Worm (Caenorhabditis elegans): ENCODE data around the gene T22F3.10.
A peak's percentile ranks its signal among the peaks of the same experiment; 100 is the strongest.

Gene T22F3.10

DNA sequence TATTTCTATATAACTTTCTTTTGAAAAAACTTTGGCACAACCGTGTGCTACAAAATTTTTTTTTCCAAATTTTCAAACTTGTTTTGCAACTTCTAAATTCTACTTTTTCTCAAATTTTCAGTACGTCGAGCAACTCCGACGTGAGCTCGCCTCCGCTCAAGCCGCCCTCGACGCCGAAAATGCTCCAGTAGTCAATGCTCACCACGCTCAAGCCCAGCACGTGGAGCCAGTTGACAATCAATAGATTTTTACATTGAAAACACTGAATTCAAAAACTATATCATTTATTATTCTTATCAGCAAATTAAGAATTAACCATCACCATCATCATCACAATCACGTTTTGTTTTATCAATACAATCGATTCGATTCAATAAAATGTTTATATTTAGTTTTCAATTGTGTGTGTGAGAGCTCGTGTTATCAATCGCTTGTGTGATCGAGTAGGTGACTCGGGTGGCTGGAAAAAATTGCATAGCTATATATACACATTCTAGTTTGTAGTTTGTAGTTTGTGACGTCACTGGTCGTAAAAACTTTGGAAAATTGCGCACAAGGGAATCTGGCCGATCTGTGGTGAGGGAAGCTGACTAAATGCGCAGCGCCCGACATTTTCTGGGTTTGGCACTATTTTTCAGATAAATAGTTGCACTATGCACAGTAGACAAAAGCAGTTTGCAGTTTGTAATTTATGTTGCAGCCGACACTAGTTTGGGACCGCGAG is 22.9 kb upstream of the T22F3.10 start:
- no peak for TF ChIP-seq ces-1 (GFP tag; optimal IDR thresholded peaks at IDR 0.05)
- TF ChIP-seq nhr-10 (tag; optimal IDR thresholded peaks at IDR 0.05), result no peak
- TF ChIP-seq sdz-12 (GFP tag; optimal IDR thresholded peaks at IDR 0.05), result no peak
- TF ChIP-seq unc-130 (GFP tag; optimal IDR thresholded peaks at IDR 0.05), result no peak
- TF ChIP-seq ZK546.5 (tag; optimal IDR thresholded peaks at IDR 0.05), result no peak
- no peak for TF ChIP-seq zag-1 (tag; optimal IDR thresholded peaks at IDR 0.05)
- peak; percentile 73 for TF ChIP-seq T26A8.4 (GFP tag; IDR thresholded peaks at IDR 0.05)
- TF ChIP-seq egl-43 (GFP tag; IDR thresholded peaks at IDR 0.05), result no peak
- TF ChIP-seq lir-3 (tag; optimal IDR thresholded peaks at IDR 0.05), result no peak
- no peak for TF ChIP-seq R02D3.7 (tag; optimal IDR thresholded peaks at IDR 0.05)
- no peak for TF ChIP-seq unc-39 (tag; optimal IDR thresholded peaks at IDR 0.05)
- no peak for TF ChIP-seq madf-5 (GFP tag; IDR thresholded peaks at IDR 0.05)
- no peak for TF ChIP-seq aly-2 (tag; optimal IDR thresholded peaks at IDR 0.05)
- TF ChIP-seq ctbp-1 (GFP tag; IDR thresholded peaks at IDR 0.05), result no peak
- peak; percentile 70 for TF ChIP-seq mep-1 (tag; optimal IDR thresholded peaks at IDR 0.05)
- peak; percentile 97 for TF ChIP-seq dve-1 (tag; optimal IDR thresholded peaks at IDR 0.05; ENCODE audit: insufficient read depth)
- peak; percentile 54 for TF ChIP-seq T20F7.1 (GFP tag; optimal IDR thresholded peaks at IDR 0.05)
- no peak for TF ChIP-seq F37D6.2 (tag; optimal IDR thresholded peaks at IDR 0.05)
- no peak for TF ChIP-seq vab-7 (GFP tag; IDR thresholded peaks at IDR 0.05)
- TF ChIP-seq rbr-2 (tag; optimal IDR thresholded peaks at IDR 0.05), result no peak
- TF ChIP-seq lin-13 (GFP tag; optimal IDR thresholded peaks at IDR 0.05), result no peak
- no peak for TF ChIP-seq spr-3 (GFP tag; optimal IDR thresholded peaks at IDR 0.05)
- no peak for TF ChIP-seq ceh-32 (tag; optimal IDR thresholded peaks at IDR 0.05; ENCODE audit: poor library complexity)
- TF ChIP-seq fkh-10 (GFP tag; optimal IDR thresholded peaks at IDR 0.05), result no peak
- TF ChIP-seq daf-8 (GFP tag; IDR thresholded peaks at IDR 0.05), result no peak
- no peak for TF ChIP-seq fos-1 (tag; optimal IDR thresholded peaks at IDR 0.05)
- TF ChIP-seq hmg-1.1 (GFP tag; IDR thresholded peaks at IDR 0.05), result 0 out of 2 replicates have a peak, but pooled peaks have one; percentile 6
- peak; percentile 44 for TF ChIP-seq mes-2 (tag; optimal IDR thresholded peaks at IDR 0.05; ENCODE audit: poor library complexity, severe bottlenecking)
- TF ChIP-seq mdl-1 (tag; optimal IDR thresholded peaks at IDR 0.05), result peak in 1 of 2 experiments; percentile 57
- TF ChIP-seq hif-1 (tag; optimal IDR thresholded peaks at IDR 0.05), result peak in 1 of 2 experiments; percentile 62
- no peak for TF ChIP-seq nhr-76 (tag; optimal IDR thresholded peaks at IDR 0.05)
- TF ChIP-seq hlh-30 (tag; optimal IDR thresholded peaks at IDR 0.05; ENCODE audit: insufficient read depth), result peak; percentile 83
- no peak for TF ChIP-seq nhr-41 (GFP tag; IDR thresholded peaks at IDR 0.05)
- TF ChIP-seq tra-1 (GFP tag; IDR thresholded peaks at IDR 0.05), result no peak
- no peak for TF ChIP-seq pha-4 (GFP tag; IDR thresholded peaks at IDR 0.05)
- no peak for TF ChIP-seq pha-4 (tag; optimal IDR thresholded peaks at IDR 0.05)
- TF ChIP-seq nhr-42 (GFP tag; IDR thresholded peaks at IDR 0.05), result peak; percentile 67
- peak; percentile 76 for TF ChIP-seq pqm-1 (tag; optimal IDR thresholded peaks at IDR 0.05)
- peak; percentile 72 for TF ChIP-seq nhr-77 (tag; optimal IDR thresholded peaks at IDR 0.05)
- 0 out of 2 replicates have a peak, but pooled peaks have one; percentile 60 for TF ChIP-seq php-3 (GFP tag; IDR thresholded peaks at IDR 0.05)
- peak; percentile 93 for TF ChIP-seq nhr-28 (tag; optimal IDR thresholded peaks at IDR 0.05)
- TF ChIP-seq unc-62 (GFP tag; optimal IDR thresholded peaks at IDR 0.05 in 1 of 2), result peak in 1 of 2 experiments; percentile 89
- TF ChIP-seq unc-62 (tag; optimal IDR thresholded peaks at IDR 0.05), result no peak
- TF ChIP-seq nhr-11 (tag; optimal IDR thresholded peaks at IDR 0.05), result no peak
- 0 out of 2 replicates have a peak, but pooled peaks have one; percentile 9 for TF ChIP-seq saeg-2 (GFP tag; IDR thresholded peaks at IDR 0.05)
- peak; percentile 59 for TF ChIP-seq mxl-3 (GFP tag; optimal IDR thresholded peaks at IDR 0.05)
- no peak for TF ChIP-seq lim-7 (GFP tag; IDR thresholded peaks at IDR 0.05)
- peak; percentile 14 for TF ChIP-seq zip-2 (tag; optimal IDR thresholded peaks at IDR 0.05)
- TF ChIP-seq jun-1 (tag; optimal IDR thresholded peaks at IDR 0.05), result no peak
- TF ChIP-seq F26F4.8 (GFP tag; conservative IDR thresholded peaks at IDR 0.05), result no peak
- 0 out of 2 replicates have a peak, but pooled peaks have one; percentile 12 for TF ChIP-seq lin-1 (GFP tag; IDR thresholded peaks at IDR 0.05)

All from whole organism, L4 larva.